Fruit fly (Drosophila melanogaster): ENCODE data around the gene Pdp.

Pdp gene

dm6 chrX:7692740-7693064 lies 41.7 kb downstream of the Pdp start (continued):
- TF ChIP-seq CG31224 (GFP tag; IDR thresholded peaks at IDR 0.05) (peak; percentile 59), Ssrp (tag; optimal IDR thresholded peaks at IDR 0.05) (peak; percentile 24), CG3407 (GFP tag; optimal IDR thresholded peaks at IDR 0.05) (peak; percentile 55), MESR4 (GFP tag; optimal IDR thresholded peaks at IDR 0.05) (no peak), CG17802 (tag; optimal IDR thresholded peaks at IDR 0.05) (no peak), CG4730 (GFP tag; IDR thresholded peaks at IDR 0.05) (peak; percentile 48; the same call in 1 of the 2 replicates), Jarid2 (GFP tag; optimal IDR thresholded peaks at IDR 0.05) (no peak), Bdp1 (GFP tag; optimal IDR thresholded peaks at IDR 0.05) (no peak), nmo (GFP tag; optimal IDR thresholded peaks at IDR 0.05) (peak; percentile 61), ssp (GFP tag; IDR thresholded peaks at IDR 0.05) (peak; percentile 40), CG17568 (GFP tag; optimal IDR thresholded peaks at IDR 0.05) (peak; percentile 28), tgo (GFP tag; IDR thresholded peaks at IDR 0.05) (peak; percentile 75), C15 (GFP tag; IDR thresholded peaks at IDR 0.05) (0 out of 3 replicates have a peak, but pooled peaks have one; percentile 28), zfh1 (GFP tag; IDR thresholded peaks at IDR 0.05) (peak; percentile 75), phol (tag; optimal IDR thresholded peaks at IDR 0.05) (peak; percentile 55), wek (GFP tag; optimal IDR thresholded peaks at IDR 0.05) (no peak), kay (GFP tag; optimal IDR thresholded peaks at IDR 0.05) (peak; percentile 29), CG1647 (GFP tag; optimal IDR thresholded peaks at IDR 0.05) (peak; percentile 10), lov (optimal IDR thresholded peaks at IDR 0.05) (no peak), lov (GFP tag; IDR thresholded peaks at IDR 0.05) (0 out of 3 replicates have a peak, but pooled peaks have one; percentile 64), CG12236 (GFP tag; optimal IDR thresholded peaks at IDR 0.05) (peak; percentile 34), emc (GFP tag; optimal IDR thresholded peaks at IDR 0.05) (peak; percentile 31), CG13424 (tag; optimal IDR thresholded peaks at IDR 0.05) (peak; percentile 70), dysf (GFP tag; IDR thresholded peaks at IDR 0.05) (peak; percentile 84), CG16779 (GFP tag; IDR thresholded peaks at IDR 0.05) (peak; percentile 74), CG11696 (GFP tag; IDR thresholded peaks at IDR 0.05) (peak; percentile 56; the same call in 1 of the 2 replicates), fu2 (GFP tag; optimal IDR thresholded peaks at IDR 0.05) (peak; percentile 47), insv (GFP tag; optimal IDR thresholded peaks at IDR 0.05) (no peak), CG10267 (tag; optimal IDR thresholded peaks at IDR 0.05) (peak; percentile 31), Bgb (GFP tag; IDR thresholded peaks at IDR 0.05; ENCODE audit: partially characterized antibody) (no peak), CG15011 (GFP tag; optimal IDR thresholded peaks at IDR 0.05) (peak; percentile 48), Hey (tag; optimal IDR thresholded peaks at IDR 0.05) (no peak), CG5245 (GFP tag; optimal IDR thresholded peaks at IDR 0.05) (peak; percentile 19), tx (GFP tag; optimal IDR thresholded peaks at IDR 0.05) (peak; percentile 30), Trl (optimal IDR thresholded peaks at IDR 0.05) (no peak), Trl (GFP tag; optimal IDR thresholded peaks at IDR 0.05) (peak; percentile 21), Dbx (GFP tag; IDR thresholded peaks at IDR 0.05) (peak; percentile 71; the same call in 1 of the 3 replicates), gfzf (GFP tag; optimal IDR thresholded peaks at IDR 0.05) (no peak), CG33213 (GFP tag; optimal IDR thresholded peaks at IDR 0.05) (peak; percentile 17), HLH4C (GFP tag; IDR thresholded peaks at IDR 0.05; ENCODE audit: partially characterized antibody) (no peak), CG17186 (GFP tag; optimal IDR thresholded peaks at IDR 0.05) (peak; percentile 1), CG11456 (GFP tag; IDR thresholded peaks at IDR 0.05) (peak; percentile 70), CG11560 (tag; IDR thresholded peaks at IDR 0.05) (no peak), dimm (GFP tag; IDR thresholded peaks at IDR 0.05) (no peak), CG1602 (GFP tag; optimal IDR thresholded peaks at IDR 0.05) (peak; percentile 33), CG4820 (GFP tag; optimal IDR thresholded peaks at IDR 0.05) (peak; percentile 15), toy (GFP tag; IDR thresholded peaks at IDR 0.05) (no peak), CG34224 (GFP tag; IDR thresholded peaks at IDR 0.05; ENCODE audit: partially characterized antibody) (0 out of 3 replicates have a peak, but pooled peaks have one; percentile 21), CG15479 (GFP tag; optimal IDR thresholded peaks at IDR 0.05) (no peak), hbn (GFP tag; IDR thresholded peaks at IDR 0.05; ENCODE audit: partially characterized antibody) (no peak), zen (tag; optimal IDR thresholded peaks at IDR 0.05) (no peak), MBD-R2 (GFP tag; IDR thresholded peaks at IDR 0.05) (peak; percentile 53; the same call in 1 of the 2 replicates)
